Fruit fly (Drosophila melanogaster): ENCODE measurements around the gene Pex23.

The Pex23 gene

DNA sequence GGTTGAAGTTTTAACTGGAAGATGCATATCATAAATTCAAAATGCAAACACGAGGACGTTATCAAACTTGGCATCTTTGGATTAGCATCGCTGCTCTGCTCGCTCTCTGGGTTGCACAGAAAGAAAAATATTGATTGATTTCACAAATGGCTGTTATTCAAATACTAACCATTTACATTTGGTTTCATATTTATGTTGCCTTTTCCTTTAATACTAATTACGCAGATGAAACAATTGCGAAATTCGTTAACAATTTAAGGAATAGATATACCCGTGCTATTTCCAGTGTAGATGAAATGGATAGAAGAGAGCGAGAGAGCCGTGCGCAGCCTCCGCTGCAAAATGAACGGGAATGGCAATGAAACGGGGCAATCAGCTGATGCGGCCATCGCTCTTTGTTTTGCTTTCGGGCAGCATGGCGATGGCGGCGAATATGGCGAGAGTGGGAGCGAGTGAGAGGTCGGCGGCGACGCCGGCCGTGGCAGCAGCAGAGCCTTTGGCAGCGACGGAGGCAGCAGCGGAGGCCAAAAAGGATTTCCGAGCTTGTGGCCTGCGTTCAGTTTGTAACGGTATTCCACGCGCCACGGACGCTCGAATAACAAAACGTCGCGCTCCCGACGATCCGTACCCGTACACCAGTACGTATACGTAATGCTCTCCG is 54.3 kb downstream of the Pex23 start, which contains the start of gene rdgC (continued):
- TF ChIP-seq CG4360 (GFP tag; IDR thresholded peaks at IDR 0.05) (peak; percentile 80), pfk (GFP tag; optimal IDR thresholded peaks at IDR 0.05) (no peak), klu (GFP tag; IDR thresholded peaks at IDR 0.05) (peak; percentile 89), CG13123 (GFP tag; optimal IDR thresholded peaks at IDR 0.05) (peak; percentile 90), pnt (GFP tag; optimal IDR thresholded peaks at IDR 0.05) (peak; percentile 96), CG17361 (GFP tag; IDR thresholded peaks at IDR 0.05) (peak; percentile 96), YL-1 (GFP tag; optimal IDR thresholded peaks at IDR 0.05) (peak; percentile 57), shn (GFP tag; optimal IDR thresholded peaks at IDR 0.05) (peak; percentile 90), CG14014 (GFP tag; IDR thresholded peaks at IDR 0.05) (peak; percentile 95), Ets97D (GFP tag; optimal IDR thresholded peaks at IDR 0.05) (peak; percentile 77), CHES-1-like (GFP tag; optimal IDR thresholded peaks at IDR 0.05) (peak; percentile 94), CG8359 (GFP tag; optimal IDR thresholded peaks at IDR 0.05; ENCODE audit: borderline replicate concordance) (peak; percentile 85), CG2129 (GFP tag; IDR thresholded peaks at IDR 0.05; ENCODE audit: partially characterized antibody) (no peak), seq (GFP tag; IDR thresholded peaks at IDR 0.05) (peak; percentile 95), Mrtf (GFP tag; IDR thresholded peaks at IDR 0.05) (peak; percentile 96), CG1603 (tag; optimal IDR thresholded peaks at IDR 0.05) (peak; percentile 98), CG18262 (tag; optimal IDR thresholded peaks at IDR 0.05) (peak; percentile 92), tll (GFP tag; optimal IDR thresholded peaks at IDR 0.05) (no peak), Dp (GFP tag; optimal IDR thresholded peaks at IDR 0.05) (no peak), sisA (GFP tag; IDR thresholded peaks at IDR 0.05) (peak; percentile 95), Bdp1 (GFP tag; optimal IDR thresholded peaks at IDR 0.05) (peak; percentile 86), CG13424 (tag; optimal IDR thresholded peaks at IDR 0.05) (peak; percentile 95), ken (GFP tag; IDR thresholded peaks at IDR 0.05) (peak; percentile 94), jumu (GFP tag; optimal IDR thresholded peaks at IDR 0.05) (peak; percentile 95), tna (GFP tag; IDR thresholded peaks at IDR 0.05; ENCODE audit: partially characterized antibody) (no peak), trh (GFP tag; optimal IDR thresholded peaks at IDR 0.05) (peak; percentile 89), ATbp (GFP tag; optimal IDR thresholded peaks at IDR 0.05) (peak; percentile 95), ap (GFP tag; IDR thresholded peaks at IDR 0.05) (peak; percentile 94), da (GFP tag; optimal IDR thresholded peaks at IDR 0.05) (peak; percentile 76), CG7928 (GFP tag; optimal IDR thresholded peaks at IDR 0.05) (peak; percentile 77), CG8388 (GFP tag; optimal IDR thresholded peaks at IDR 0.05) (peak; percentile 92), MBD-R2 (GFP tag; IDR thresholded peaks at IDR 0.05) (peak; percentile 89), gsb-n (tag; optimal IDR thresholded peaks at IDR 0.05) (peak; percentile 86), kah (GFP tag; optimal IDR thresholded peaks at IDR 0.05) (peak; percentile 87), lilli (GFP tag; optimal IDR thresholded peaks at IDR 0.05) (peak; percentile 96), CG5180 (GFP tag; optimal IDR thresholded peaks at IDR 0.05) (peak; percentile 85), CG6689 (GFP tag; IDR thresholded peaks at IDR 0.05) (peak; percentile 96), sob (GFP tag; IDR thresholded peaks at IDR 0.05) (peak; percentile 97), CG31365 (tag; optimal IDR thresholded peaks at IDR 0.05) (peak; percentile 89), Dip2 (GFP tag; IDR thresholded peaks at IDR 0.05) (0 out of 2 replicates have a peak, but pooled peaks have one; percentile 31), CG4424 (GFP tag; optimal IDR thresholded peaks at IDR 0.05) (peak; percentile 94), sens-2 (GFP tag; IDR thresholded peaks at IDR 0.05) (peak; percentile 88), CG16815 (GFP tag; optimal IDR thresholded peaks at IDR 0.05) (peak; percentile 81), trem (tag; optimal IDR thresholded peaks at IDR 0.05) (peak; percentile 89), CG6854 (GFP tag; optimal IDR thresholded peaks at IDR 0.05) (peak; percentile 94), CG4820 (GFP tag; optimal IDR thresholded peaks at IDR 0.05) (peak; percentile 95), jigr1 (GFP tag; IDR thresholded peaks at IDR 0.05) (peak; percentile 90), Side (GFP tag; optimal IDR thresholded peaks at IDR 0.05) (peak; percentile 95), chn (GFP tag; optimal IDR thresholded peaks at IDR 0.05) (peak; percentile 91), CG1602 (GFP tag; optimal IDR thresholded peaks at IDR 0.05) (peak; percentile 90)
